Fruit fly (Drosophila melanogaster) whole organism, embryonic: ENCODE data around the gene Pif1.

Experiments
- BEAF-32 ChIP-seq: fragments of 200-800 bp; sonication (Bioruptor generic); optimal IDR thresholded peaks from 3 replicates; lab custom pipeline; 2017; ENCODE audit warnings: missing biosample characterization, missing genetic modification characterization, mild to moderate bottlenecking, moderate library complexity, missing genetic modification reagents
- CG11398 ChIP-seq: fragments of 200-800 bp; sonication (Bioruptor generic); optimal IDR thresholded peaks from 2 replicates; lab custom pipeline; 2016; ENCODE audit warnings: missing biosample characterization, missing genetic modification characterization
- CG11695 ChIP-seq: fragments of 200-800 bp; sonication (Bioruptor generic); IDR thresholded peaks from 3 replicates; pipeline ENCODE4 v1.3.6; 2022; ENCODE audit warnings: missing biosample characterization, missing genetic modification characterization
- CG11723 ChIP-seq: fragments of 200-800 bp; sonication (Bioruptor generic); optimal IDR thresholded peaks from 2 replicates; lab custom pipeline; 2017; ENCODE audit warnings: missing biosample characterization, mild to moderate bottlenecking, missing genetic modification characterization
- CG1233 ChIP-seq: fragments of 200-800 bp; sonication (Bioruptor generic); optimal IDR thresholded peaks from 4 replicates; lab custom pipeline; 2018; ENCODE audit warnings: missing biosample characterization, mild to moderate bottlenecking, missing genetic modification characterization
- CG13424 ChIP-seq: fragments of 200-800 bp; sonication (Bioruptor generic); optimal IDR thresholded peaks from 2 replicates; lab custom pipeline; 2019; ENCODE audit warnings: missing biosample characterization, mild to moderate bottlenecking, missing genetic modification characterization, moderate library complexity
- CG14014 ChIP-seq: fragments of 200-800 bp; sonication (Bioruptor generic); IDR thresholded peaks from 2 replicates; pipeline ENCODE4 v1.3.6; 2022; ENCODE audit warnings: missing biosample characterization, missing genetic modification characterization
- CG14710 ChIP-seq: fragments of 200-800 bp; sonication (Bioruptor generic); optimal IDR thresholded peaks from 3 replicates; lab custom pipeline; 2019; ENCODE audit warnings: missing biosample characterization, mild to moderate bottlenecking, missing genetic modification characterization, moderate library complexity
- CG15269 ChIP-seq: fragments of 200-800 bp; sonication (Bioruptor generic); optimal IDR thresholded peaks from 2 replicates; lab custom pipeline; 2018; ENCODE audit warnings: missing biosample characterization, mild to moderate bottlenecking, missing genetic modification characterization, moderate library complexity
- CG17568 ChIP-seq: fragments of 200-800 bp; sonication (Bioruptor generic); optimal IDR thresholded peaks from 2 replicates; lab custom pipeline; 2018; ENCODE audit warnings: missing biosample characterization, mild to moderate bottlenecking, missing genetic modification characterization, moderate library complexity
- CG30431 ChIP-seq: fragments of 200-800 bp; sonication (Bioruptor generic); optimal IDR thresholded peaks from 2 replicates; lab custom pipeline; 2017; ENCODE audit warnings: missing biosample characterization, missing genetic modification characterization
- CG32772 ChIP-seq: fragments of 200-800 bp; sonication (Bioruptor generic); IDR thresholded peaks from 2 replicates; pipeline ENCODE4 v1.3.6; 2022; ENCODE audit warnings: missing biosample characterization, missing genetic modification characterization
- CG4404 ChIP-seq: fragments of 200-800 bp; sonication (Bioruptor generic); IDR thresholded peaks from 2 replicates; pipeline ENCODE4 v1.3.6; 2022; ENCODE audit warnings: missing biosample characterization, missing genetic modification characterization
- CG4707 ChIP-seq: fragments of 200-800 bp; sonication (Bioruptor generic); optimal IDR thresholded peaks from 2 replicates; lab custom pipeline; 2018; ENCODE audit warnings: missing biosample characterization, mild to moderate bottlenecking, missing genetic modification characterization, moderate library complexity
- CG4854 ChIP-seq: fragments of 200-800 bp; sonication (Bioruptor generic); optimal IDR thresholded peaks from 2 replicates; lab custom pipeline; 2016; ENCODE audit warnings: missing biosample characterization, missing genetic modification characterization, inconsistent platforms
- CG6254 ChIP-seq: fragments of 200-800 bp; sonication (Bioruptor generic); optimal IDR thresholded peaks from 3 replicates; lab custom pipeline; 2017; ENCODE audit warnings: mild to moderate bottlenecking, missing biosample characterization, missing genetic modification reagents, missing genetic modification characterization
- CG6854 ChIP-seq: fragments of 200-800 bp; sonication (Bioruptor generic); optimal IDR thresholded peaks from 3 replicates; lab custom pipeline; 2017; ENCODE audit warnings: missing biosample characterization, mild to moderate bottlenecking, missing genetic modification characterization
- CG7745 ChIP-seq: fragments of 200-800 bp; sonication (Bioruptor generic); optimal IDR thresholded peaks from 2 replicates; lab custom pipeline; 2018; ENCODE audit warnings: missing biosample characterization, mild to moderate bottlenecking, missing genetic modification characterization, moderate library complexity
- CG7786 ChIP-seq: fragments of 200-800 bp; sonication (Bioruptor generic); optimal IDR thresholded peaks from 2 replicates; lab custom pipeline; 2016; ENCODE audit warnings: missing biosample characterization, missing genetic modification characterization
- CG8478 ChIP-seq: fragments of >200 bp; optimal IDR thresholded peaks from 2 replicates; lab custom pipeline; 2018
- CG9437 ChIP-seq: fragments of 200-800 bp; sonication (Bioruptor generic); optimal IDR thresholded peaks from 2 replicates; lab custom pipeline; 2018; ENCODE audit warnings: missing biosample characterization, mild to moderate bottlenecking, missing genetic modification characterization
- Camta ChIP-seq: fragments of 200-800 bp; sonication (Bioruptor generic); optimal IDR thresholded peaks from 2 replicates; lab custom pipeline; 2016; ENCODE audit warnings: missing biosample characterization, missing genetic modification characterization
- Gsc ChIP-seq: fragments of 200-800 bp; sonication (Bioruptor generic); IDR thresholded peaks from 2 replicates; pipeline ENCODE4 v1.3.6; 2022; ENCODE audit warnings: missing biosample characterization, missing genetic modification characterization
- Hr3 ChIP-seq: fragments of 200-800 bp; sonication (Bioruptor generic); optimal IDR thresholded peaks from 3 replicates; lab custom pipeline; 2016; ENCODE audit warnings: missing biosample characterization, missing genetic modification characterization
- Max ChIP-seq: fragments of 200-800 bp; sonication (Bioruptor generic); optimal IDR thresholded peaks from 2 replicates; lab custom pipeline; 2016; ENCODE audit warnings: missing biosample characterization, mild to moderate bottlenecking, missing genetic modification characterization
- Neu2 ChIP-seq: fragments of 200-800 bp; sonication (Bioruptor generic); optimal IDR thresholded peaks from 3 replicates; lab custom pipeline; 2016; ENCODE audit warnings: missing biosample characterization, missing genetic modification characterization, borderline replicate concordance
- Nf-YB ChIP-seq: fragments of 200-800 bp; sonication (Bioruptor generic); optimal IDR thresholded peaks from 3 replicates; lab custom pipeline; 2019; ENCODE audit warnings: missing biosample characterization, mild to moderate bottlenecking, missing genetic modification characterization, moderate library complexity
- Taf1 ChIP-seq: fragments of 200-800 bp; sonication (Bioruptor generic); IDR thresholded peaks from 2 replicates; pipeline ENCODE4 v1.3.6; 2022; ENCODE audit warnings: missing biosample characterization, missing genetic modification characterization
- amos ChIP-seq: fragments of 200-800 bp; sonication (Bioruptor generic); IDR thresholded peaks from 2 replicates; pipeline ENCODE4 v1.3.6; 2022; ENCODE audit warnings: missing biosample characterization, missing genetic modification characterization; ENCODE audit not compliant: partially characterized antibody
- bowl ChIP-seq: fragments of 200-800 bp; sonication (Bioruptor generic); IDR thresholded peaks from 2 replicates; pipeline ENCODE4 v1.3.6; 2022; ENCODE audit warnings: missing biosample characterization, missing genetic modification characterization
- cas ChIP-seq: fragments of 200-800 bp; sonication (Bioruptor generic); IDR thresholded peaks from 2 replicates; pipeline ENCODE4 v1.3.6; 2022; ENCODE audit warnings: missing biosample characterization, missing genetic modification characterization
- chm ChIP-seq: fragments of 200-800 bp; sonication (Bioruptor generic); IDR thresholded peaks from 2 replicates; pipeline ENCODE4 v1.3.6; 2022; ENCODE audit warnings: missing biosample characterization, missing genetic modification characterization
- dan ChIP-seq: fragments of 200-800 bp; sonication (Bioruptor generic); IDR thresholded peaks from 2 replicates; pipeline ENCODE4 v1.3.6; 2022; ENCODE audit warnings: missing biosample characterization, missing genetic modification characterization
- ewg ChIP-seq: fragments of 200-800 bp; sonication (Bioruptor generic); optimal IDR thresholded peaks from 3 replicates; lab custom pipeline; 2017; ENCODE audit warnings: mild to moderate bottlenecking, missing biosample characterization, missing genetic modification reagents, missing genetic modification characterization
- exex ChIP-seq: fragments of 200-800 bp; sonication (Bioruptor generic); optimal IDR thresholded peaks from 4 replicates; lab custom pipeline; 2018; ENCODE audit warnings: missing biosample characterization, mild to moderate bottlenecking, missing genetic modification characterization, moderate library complexity
- gcm ChIP-seq: fragments of 200-800 bp; sonication (Bioruptor generic); optimal IDR thresholded peaks from 2 replicates; lab custom pipeline; 2019; ENCODE audit warnings: missing biosample characterization, mild to moderate bottlenecking, missing genetic modification characterization, moderate library complexity
- grn ChIP-seq: fragments of 200-800 bp; sonication (Bioruptor generic); optimal IDR thresholded peaks from 3 replicates; lab custom pipeline; 2017; ENCODE audit warnings: missing biosample characterization, missing genetic modification characterization
- insv ChIP-seq, 2 experiments: fragments of 200-800 bp; sonication (Bioruptor generic); optimal IDR thresholded peaks; 3 replicates each; lab custom pipeline; 2016 to 2018; ENCODE audit warnings: missing biosample characterization in 2 of 2, missing genetic modification characterization in 2 of 2
- lbe ChIP-seq: fragments of 200-800 bp; sonication (Bioruptor generic); optimal IDR thresholded peaks from 2 replicates; lab custom pipeline; 2016; ENCODE audit warnings: missing biosample characterization, mild to moderate bottlenecking, missing genetic modification characterization
- lola ChIP-seq, 3 experiments: fragments of >200 bp in 2 of 3; fragments of 200-800 bp in 1 of 3; sonication (Bioruptor generic) in 1 of 3; optimal IDR thresholded peaks; 2 replicates each; lab custom pipeline; 2017 to 2019; ENCODE audit warnings: missing biosample characterization in 3 of 3, missing genetic modification characterization in 3 of 3, mild to moderate bottlenecking in 1 of 3, moderate library complexity in 1 of 3
- oc ChIP-seq: fragments of 200-800 bp; sonication (Bioruptor generic); optimal IDR thresholded peaks from 2 replicates; lab custom pipeline; 2018; ENCODE audit warnings: missing biosample characterization, mild to moderate bottlenecking, missing genetic modification characterization, moderate library complexity
- odd ChIP-seq: fragments of 200-800 bp; sonication (Bioruptor generic); optimal IDR thresholded peaks from 2 replicates; lab custom pipeline; 2017; ENCODE audit warnings: missing biosample characterization, mild to moderate bottlenecking, missing genetic modification characterization
- onecut ChIP-seq: fragments of 200-800 bp; sonication (Bioruptor generic); IDR thresholded peaks from 2 replicates; pipeline ENCODE4 v1.3.6; 2022; ENCODE audit warnings: missing biosample characterization, missing genetic modification characterization
- p53 ChIP-seq: fragments of 200-800 bp; sonication (Bioruptor generic); optimal IDR thresholded peaks from 2 replicates; lab custom pipeline; 2016; ENCODE audit warnings: missing biosample characterization, missing genetic modification characterization
- scrt ChIP-seq: fragments of 200-800 bp; sonication (Bioruptor generic); optimal IDR thresholded peaks from 2 replicates; lab custom pipeline; 2018; ENCODE audit warnings: missing biosample characterization, mild to moderate bottlenecking, missing genetic modification characterization, moderate library complexity
- sens-2 ChIP-seq: fragments of 200-800 bp; sonication (Bioruptor generic); IDR thresholded peaks from 2 replicates; pipeline ENCODE4 v1.3.6; 2022; ENCODE audit warnings: missing biosample characterization, missing genetic modification characterization
- sim ChIP-seq: fragments of 200-800 bp; sonication (Bioruptor generic); IDR thresholded peaks from 2 replicates; pipeline ENCODE4 v1.3.6; 2022; ENCODE audit warnings: missing biosample characterization, missing genetic modification characterization
- tgo ChIP-seq: fragments of 200-800 bp; sonication (Bioruptor generic); IDR thresholded peaks from 3 replicates; pipeline ENCODE4 v1.3.6; 2022; ENCODE audit warnings: missing biosample characterization, missing genetic modification characterization
- tll ChIP-seq, 2 experiments: fragments of 200-800 bp in 1 of 2; fragments of >200 bp in 1 of 2; sonication (Bioruptor generic) in 1 of 2; optimal IDR thresholded peaks; 2 replicates each; lab custom pipeline; 2017 to 2019; ENCODE audit warnings: missing biosample characterization in 2 of 2, missing genetic modification characterization in 2 of 2, mild to moderate bottlenecking in 1 of 2, moderate library complexity in 1 of 2
- tup ChIP-seq: fragments of 200-800 bp; sonication (Bioruptor generic); optimal IDR thresholded peaks from 2 replicates; lab custom pipeline; 2016; ENCODE audit warnings: missing biosample characterization, mild to moderate bottlenecking, missing genetic modification characterization, moderate library complexity

Pif1 gene

DNA sequence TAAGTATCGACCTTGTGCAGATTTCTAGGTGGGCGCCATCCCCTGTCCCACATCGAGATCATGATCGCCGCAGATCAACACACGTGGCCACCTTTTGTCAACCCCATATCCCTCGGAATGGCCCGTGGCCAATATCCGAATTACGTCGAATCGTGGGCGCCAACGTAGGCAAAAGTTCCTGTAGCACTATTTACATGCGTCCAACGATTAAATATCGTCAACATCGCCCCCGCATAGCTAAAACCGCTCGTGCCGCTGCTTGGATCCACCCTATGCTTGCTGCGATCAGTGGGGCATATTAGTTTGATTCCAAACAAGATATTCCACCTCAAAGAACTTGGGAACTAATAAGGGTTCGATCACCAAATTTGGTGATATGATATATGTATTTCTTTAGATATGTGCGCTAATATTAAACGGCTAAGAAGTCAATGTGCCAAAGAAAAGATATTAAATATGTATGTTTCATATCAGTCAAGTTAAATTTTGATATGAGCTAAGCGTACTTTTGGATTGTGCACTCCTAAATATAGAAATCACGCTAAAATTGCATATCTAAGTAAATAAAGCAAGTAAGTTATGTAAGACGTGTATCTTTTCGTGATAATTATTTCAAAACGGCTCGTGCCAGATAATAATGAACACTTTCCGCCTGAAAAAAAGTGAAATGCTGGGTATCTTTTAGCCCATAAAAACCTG lies 7.4 kb upstream of the Pif1 start (continued):
- no peak for TF ChIP-seq bowl (GFP tag; lab: Robert Waterston, UW)
- peak; percentile 16 for TF ChIP-seq CG1233 (GFP tag; lab: Kevin White, UChicago)
- TF ChIP-seq tgo (GFP tag; lab: Robert Waterston, UW) = no peak
- TF ChIP-seq CG14014 (GFP tag; lab: Robert Waterston, UW) = peak; percentile 48; the same call in 1 of the 2 replicates
- peak; percentile 57 for TF ChIP-seq CG7786 (GFP tag; lab: Kevin White, UChicago)
- TF ChIP-seq insv (GFP tag; optimal IDR thresholded peaks at IDR 0.05; lab: Kevin White, UChicago) = no peak
- TF ChIP-seq sim (GFP tag; lab: Robert Waterston, UW) = no peak
- TF ChIP-seq CG14710 (tag; lab: Kevin White, UChicago) = no peak
- TF ChIP-seq CG30431 (GFP tag; lab: Kevin White, UChicago) = no peak
- no peak for TF ChIP-seq exex (tag; lab: Kevin White, UChicago)
- TF ChIP-seq p53 = no peak
- TF ChIP-seq CG32772 (GFP tag; lab: Robert Waterston, UW) = no peak
- no peak for TF ChIP-seq CG4707 (GFP tag; lab: Kevin White, UChicago)
- TF ChIP-seq Camta (GFP tag; lab: Kevin White, UChicago) = no peak
- TF ChIP-seq CG17568 (GFP tag; lab: Kevin White, UChicago) = no peak
- TF ChIP-seq dan (GFP tag; lab: Robert Waterston, UW) = no peak
- TF ChIP-seq CG15269 (tag; lab: Kevin White, UChicago) = peak; percentile 22
- TF ChIP-seq sens-2 = no peak
- no peak for TF ChIP-seq onecut (GFP tag; lab: Robert Waterston, UW)
- TF ChIP-seq grn (GFP tag; lab: Kevin White, UChicago) = no peak
- peak; percentile 40 for TF ChIP-seq CG11723
- peak; percentile 48 for TF ChIP-seq CG13424
- TF ChIP-seq Nf-YB (GFP tag; lab: Kevin White, UChicago) = no peak
- TF ChIP-seq CG6854 (GFP tag; lab: Kevin White, UChicago) = no peak
- no peak; the same call in 1 of the 2 replicates for TF ChIP-seq Taf1 (GFP tag; lab: Robert Waterston, UW)
- no peak for TF ChIP-seq lbe (GFP tag; lab: Kevin White, UChicago)
- no peak for TF ChIP-seq CG4404 (GFP tag; lab: Robert Waterston, UW)
- TF ChIP-seq tup (GFP tag; lab: Kevin White, UChicago) = no peak
- no peak for TF ChIP-seq Neu2 (GFP tag; lab: Kevin White, UChicago)
- peak; percentile 48 for TF ChIP-seq CG9437 (GFP tag; lab: Kevin White, UChicago)
- TF ChIP-seq lola (GFP tag; optimal IDR thresholded peaks at IDR 0.05; lab: Kevin White, UChicago) = peak in 1 of 3 experiments; percentile 1
- no peak for TF ChIP-seq chm (GFP tag; lab: Robert Waterston, UW)
- TF ChIP-seq Gsc (GFP tag; lab: Robert Waterston, UW) = no peak
- no peak for TF ChIP-seq CG7745 (tag; lab: Kevin White, UChicago)
- TF ChIP-seq CG11695 = no peak
- TF ChIP-seq BEAF-32 = peak; percentile 8
- TF ChIP-seq Hr3 (GFP tag; lab: Kevin White, UChicago) = no peak
- TF ChIP-seq gcm = no peak
- TF ChIP-seq oc = no peak
- TF ChIP-seq CG6254 (GFP tag; lab: Kevin White, UChicago) = no peak
- TF ChIP-seq scrt (GFP tag; lab: Kevin White, UChicago) = no peak
- no peak for TF ChIP-seq CG8478 (lab: Kevin White, UChicago)
- TF ChIP-seq cas (GFP tag; lab: Robert Waterston, UW) = no peak
- no peak for TF ChIP-seq CG11398 (GFP tag; lab: Kevin White, UChicago)
- no peak for TF ChIP-seq amos (GFP tag; lab: Robert Waterston, UW)
- peak; percentile 29 for TF ChIP-seq CG4854 (GFP tag; lab: Kevin White, UChicago)
- peak; percentile 7 for TF ChIP-seq Max
- TF ChIP-seq ewg (GFP tag; lab: Kevin White, UChicago) = no peak
- TF ChIP-seq odd (GFP tag; lab: Kevin White, UChicago) = no peak
- TF ChIP-seq tll (GFP tag; optimal IDR thresholded peaks at IDR 0.05; lab: Kevin White, UChicago) = no peak
